Worm (Caenorhabditis elegans): ENCODE measurements around the gene F47B10.8.

Gene F47B10.8

ce11 chrX:10890965-10891364 lies 19.7 kb downstream of the F47B10.8 start, which contains the start of gene F47B10.4:
TSS of gene F47B10.4 (plus strand) at chrX:10891265.
- no peak for TF ChIP-seq nhr-67 (tag; optimal IDR thresholded peaks at IDR 0.05)
- TF ChIP-seq fos-1 (tag; optimal IDR thresholded peaks at IDR 0.05), result no peak
- TF ChIP-seq ZK546.5 (tag; optimal IDR thresholded peaks at IDR 0.05), result no peak
- no peak for TF ChIP-seq elt-2 (tag; optimal IDR thresholded peaks at IDR 0.05)
- no peak for TF ChIP-seq mml-1 (tag; optimal IDR thresholded peaks at IDR 0.05)
- no peak for TF ChIP-seq ceh-82 (tag; optimal IDR thresholded peaks at IDR 0.05)
- TF ChIP-seq ztf-4 (tag; optimal IDR thresholded peaks at IDR 0.05), result no peak
- TF ChIP-seq zag-1 (tag; optimal IDR thresholded peaks at IDR 0.05), result no peak
- TF ChIP-seq egl-5 (tag; optimal IDR thresholded peaks at IDR 0.05), result no peak
- TF ChIP-seq hmg-11 (tag; optimal IDR thresholded peaks at IDR 0.05), result no peak
- no peak for TF ChIP-seq skn-1 (tag; optimal IDR thresholded peaks at IDR 0.05)
- no peak for TF ChIP-seq egl-27 (tag; optimal IDR thresholded peaks at IDR 0.05)
- TF ChIP-seq aly-2 (tag; optimal IDR thresholded peaks at IDR 0.05), result no peak
- no peak for TF ChIP-seq elt-1 (tag; optimal IDR thresholded peaks at IDR 0.05)
- TF ChIP-seq daf-12 (tag; optimal IDR thresholded peaks at IDR 0.05), result no peak
- TF ChIP-seq nhr-25 (tag; optimal IDR thresholded peaks at IDR 0.05), result no peak

DNA sequence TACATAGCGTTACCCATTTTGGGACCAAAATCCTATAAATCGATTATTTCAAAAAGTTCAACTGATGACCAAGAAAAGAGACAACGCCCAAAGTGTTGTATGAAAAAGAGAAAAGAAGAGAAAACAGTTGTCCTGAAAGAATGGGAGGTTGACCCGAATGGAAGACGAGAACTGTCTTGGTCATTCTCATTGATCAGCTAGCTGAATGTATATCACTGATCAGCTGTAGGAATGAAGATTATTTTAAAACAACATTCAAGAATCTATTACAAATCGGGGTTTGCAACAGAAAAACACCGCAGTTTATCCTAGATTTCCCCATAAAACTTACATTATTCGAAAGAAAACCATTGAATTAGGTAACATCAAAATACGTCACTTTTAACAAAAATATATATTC lies 20.2 kb downstream of the F47B10.8 start, which contains the start of gene F47B10.5:
Gene F47B10.5 (minus strand): TSS at position 101 of the 400 bp plus-strand sequence.
- TF ChIP-seq ceh-16 (tag; optimal IDR thresholded peaks at IDR 0.05) (no peak), mdl-1 (tag; optimal IDR thresholded peaks at IDR 0.05) (no peak), nfya-1 (tag; optimal IDR thresholded peaks at IDR 0.05; ENCODE audit: insufficient read depth) (no peak), lin-39 (tag; optimal IDR thresholded peaks at IDR 0.05) (no peak), mml-1 (tag; optimal IDR thresholded peaks at IDR 0.05) (no peak), elt-1 (tag; optimal IDR thresholded peaks at IDR 0.05) (no peak), unc-62 (GFP tag; optimal IDR thresholded peaks at IDR 0.05) (no peak), nhr-28 (tag; optimal IDR thresholded peaks at IDR 0.05) (no peak), nhr-11 (tag; optimal IDR thresholded peaks at IDR 0.05) (no peak), eor-1 (tag; optimal IDR thresholded peaks at IDR 0.05) (no peak)

ce11 chrX:10888201-10888600 lies 22.4 kb downstream of the F47B10.8 start, which contains the start of gene F47B10.6:
TSS of gene F47B10.6 (plus strand) at chrX:10888501.
- no peak for TF ChIP-seq ZK546.5 (tag; optimal IDR thresholded peaks at IDR 0.05)
- TF ChIP-seq fos-1 (tag; optimal IDR thresholded peaks at IDR 0.05), result no peak
- no peak for TF ChIP-seq nhr-237 (tag; optimal IDR thresholded peaks at IDR 0.05)
- no peak for TF ChIP-seq ama-1 (optimal IDR thresholded peaks at IDR 0.05)
- no peak for TF ChIP-seq elt-2 (tag; optimal IDR thresholded peaks at IDR 0.05)
- TF ChIP-seq elt-3 (tag; optimal IDR thresholded peaks at IDR 0.05), result no peak
- TF ChIP-seq pqm-1 (tag; optimal IDR thresholded peaks at IDR 0.05), result no peak
- TF ChIP-seq egl-27 (tag; optimal IDR thresholded peaks at IDR 0.05), result no peak
- TF ChIP-seq ceh-28 (tag; optimal IDR thresholded peaks at IDR 0.05), result no peak
- no peak for TF ChIP-seq fkh-2 (tag; optimal IDR thresholded peaks at IDR 0.05)
- no peak for TF ChIP-seq skn-1 (tag; optimal IDR thresholded peaks at IDR 0.05)
- TF ChIP-seq elt-1 (tag; optimal IDR thresholded peaks at IDR 0.05), result no peak
- TF ChIP-seq R02D3.7 (tag; optimal IDR thresholded peaks at IDR 0.05), result no peak
- no peak for TF ChIP-seq mdl-1 (tag; optimal IDR thresholded peaks at IDR 0.05)
- no peak for TF ChIP-seq unc-62 (GFP tag; optimal IDR thresholded peaks at IDR 0.05)
- TF ChIP-seq lsy-12 (tag; optimal IDR thresholded peaks at IDR 0.05), result no peak
- no peak for TF ChIP-seq nhr-77 (tag; optimal IDR thresholded peaks at IDR 0.05)

DNA sequence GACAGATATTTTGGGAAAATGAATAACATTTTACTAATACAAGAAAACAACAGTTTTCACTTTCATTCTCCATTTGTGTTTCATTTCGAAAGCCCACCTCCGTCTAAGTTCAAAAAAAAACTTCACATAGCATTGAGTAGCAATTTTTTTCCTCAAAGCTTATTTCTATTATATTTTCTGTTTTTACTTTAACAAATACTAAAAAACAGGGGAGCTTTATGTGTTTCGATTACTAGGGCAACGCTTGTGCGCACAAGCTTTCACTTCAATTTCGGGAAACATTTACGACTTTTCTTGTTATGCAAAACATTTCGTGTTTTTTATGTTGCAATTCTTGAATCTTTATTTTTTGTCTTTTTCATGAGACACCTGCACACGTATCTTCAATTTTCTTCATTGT lies 24.7 kb downstream of the F47B10.8 start, which contains the start of gene T21E8.5:
Gene T21E8.5 (plus strand): TSS at position 301 of the 400 bp plus-strand sequence.
- TF ChIP-seq unc-39 (tag; optimal IDR thresholded peaks at IDR 0.05) (no peak), ztf-4 (tag; optimal IDR thresholded peaks at IDR 0.05) (no peak)

DNA sequence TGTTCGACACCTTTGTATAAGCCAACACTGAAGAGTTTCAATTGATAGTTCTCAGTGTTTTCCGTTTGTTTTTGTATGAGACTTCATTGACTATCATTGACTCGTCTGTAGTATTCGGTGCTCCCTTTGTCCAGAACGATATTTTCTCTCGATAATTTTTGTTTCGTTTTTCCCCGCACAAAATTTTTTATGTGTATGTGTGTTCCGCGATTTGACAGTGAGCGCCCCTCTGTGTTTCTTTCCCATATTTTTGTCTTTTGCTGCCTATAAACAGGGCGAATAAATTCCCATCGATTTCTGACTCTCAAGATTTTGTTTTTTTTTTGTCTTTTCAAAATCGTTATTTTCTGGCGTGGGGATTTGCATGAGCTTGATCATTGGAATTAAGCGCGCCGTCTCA lies 27.4 kb downstream of the F47B10.8 start, which contains the start of gene T21E8.7:
Gene T21E8.7 (plus strand): TSS at position 301 of the 400 bp plus-strand sequence.
- no peak for TF ChIP-seq nhr-25 (tag; optimal IDR thresholded peaks at IDR 0.05)

- no peak for TF ChIP-seq nhr-77 (tag; optimal IDR thresholded peaks at IDR 0.05)
- TF ChIP-seq fkh-10 (GFP tag; optimal IDR thresholded peaks at IDR 0.05), result no peak
- TF ChIP-seq ceh-82 (tag; optimal IDR thresholded peaks at IDR 0.05), result no peak
- TF ChIP-seq nhr-67 (tag; optimal IDR thresholded peaks at IDR 0.05), result no peak
- no peak for TF ChIP-seq jun-1 (tag; optimal IDR thresholded peaks at IDR 0.05)
- TF ChIP-seq fkh-2 (tag; optimal IDR thresholded peaks at IDR 0.05), result no peak
Observed at ce11 chrX:10881984-10882383, 28.6 kb downstream of the F47B10.8 start, which contains the start of gene T21E8.6. TSS of gene T21E8.6 (plus strand) at chrX:10882284.

Data from whole organism, L3 larva.